Worm (Caenorhabditis elegans): Measurements from ENCODE around the gene sdf-9.
A peak's percentile ranks its signal among the peaks of the same experiment; 100 is the strongest.

sdf-9 gene

ce11 chrV:20789105-20789504 is 8.9 kb upstream of the sdf-9 start, which contains the start of gene tpan-1 (continued):
- TF ChIP-seq ztf-11 (tag; optimal IDR thresholded peaks at IDR 0.05): no peak
- TF ChIP-seq nhr-25 (tag; optimal IDR thresholded peaks at IDR 0.05): no peak
- TF ChIP-seq nhr-6 (tag; optimal IDR thresholded peaks at IDR 0.05): no peak
- no peak for TF ChIP-seq elt-3 (tag; optimal IDR thresholded peaks at IDR 0.05)
- TF ChIP-seq dmd-4 (tag; optimal IDR thresholded peaks at IDR 0.05): no peak
- TF ChIP-seq ceh-82 (tag; optimal IDR thresholded peaks at IDR 0.05): no peak
- TF ChIP-seq ztf-4 (tag; optimal IDR thresholded peaks at IDR 0.05): no peak
- no peak for TF ChIP-seq unc-62 (GFP tag; optimal IDR thresholded peaks at IDR 0.05)
- TF ChIP-seq peb-1 (tag; optimal IDR thresholded peaks at IDR 0.05): no peak
- no peak for TF ChIP-seq lin-39 (tag; optimal IDR thresholded peaks at IDR 0.05)
- peak; percentile 76 for TF ChIP-seq crh-2 (tag; optimal IDR thresholded peaks at IDR 0.05)
- TF ChIP-seq Y55F3AM.14 (GFP tag; optimal IDR thresholded peaks at IDR 0.05): peak; percentile 91
- TF ChIP-seq aly-2 (tag; optimal IDR thresholded peaks at IDR 0.05): no peak
- peak; percentile 22 for TF ChIP-seq mab-5 (tag; optimal IDR thresholded peaks at IDR 0.05)
- TF ChIP-seq nhr-10 (tag; optimal IDR thresholded peaks at IDR 0.05): no peak
- no peak for TF ChIP-seq alr-1 (tag; optimal IDR thresholded peaks at IDR 0.05)

- no peak for TF ChIP-seq skn-1 (tag; optimal IDR thresholded peaks at IDR 0.05)
- TF ChIP-seq snpc-4 (tag; optimal IDR thresholded peaks at IDR 0.05): peak; percentile 73
- TF ChIP-seq sma-9 (GFP tag; optimal IDR thresholded peaks at IDR 0.05): no peak
- no peak for TF ChIP-seq sma-9 (tag; optimal IDR thresholded peaks at IDR 0.05)
These were observed 8.0 kb upstream of the sdf-9 start, which contains the start of gene Y44A6D.1 for ce11 chrV:20790011-20790410. Gene Y44A6D.1 (minus strand): TSS chrV:20790033.

- peak; percentile 9 for TF ChIP-seq mbf-1 (tag; optimal IDR thresholded peaks at IDR 0.05)
- no peak for TF ChIP-seq Y55F3AM.14 (GFP tag; optimal IDR thresholded peaks at IDR 0.05)
These were observed 7.4 kb upstream of the sdf-9 start for ce11 chrV:20790616-20791015.

ce11 chrV:20792371-20792890 is 5.6 kb upstream of the sdf-9 start, which contains the start of gene Y44A6D.3:
Gene Y44A6D.3 (minus strand): TSS chrV:20792421.
- TF ChIP-seq Y55F3AM.14 (GFP tag; optimal IDR thresholded peaks at IDR 0.05): no peak
- no peak for TF ChIP-seq ama-1 (optimal IDR thresholded peaks at IDR 0.05)
- TF ChIP-seq blmp-1 (tag; optimal IDR thresholded peaks at IDR 0.05; ENCODE audit: insufficient read depth): no peak
- TF ChIP-seq gmeb-1 (tag; optimal IDR thresholded peaks at IDR 0.05): no peak
- no peak for TF ChIP-seq nhr-21 (tag; optimal IDR thresholded peaks at IDR 0.05)
- peak; percentile 52 for TF ChIP-seq fos-1 (tag; optimal IDR thresholded peaks at IDR 0.05)
- no peak for TF ChIP-seq C34F6.9 (tag; optimal IDR thresholded peaks at IDR 0.05)
- TF ChIP-seq nhr-6 (tag; optimal IDR thresholded peaks at IDR 0.05): no peak
- TF ChIP-seq nhr-25 (tag; optimal IDR thresholded peaks at IDR 0.05): no peak
- no peak for TF ChIP-seq nhr-129 (tag; optimal IDR thresholded peaks at IDR 0.05)
- no peak for TF ChIP-seq lin-39 (tag; optimal IDR thresholded peaks at IDR 0.05)
- TF ChIP-seq nhr-12 (tag; optimal IDR thresholded peaks at IDR 0.05): no peak
- no peak for TF ChIP-seq unc-39 (tag; optimal IDR thresholded peaks at IDR 0.05)
- TF ChIP-seq mbf-1 (tag; optimal IDR thresholded peaks at IDR 0.05): no peak
- TF ChIP-seq mdl-1 (tag; optimal IDR thresholded peaks at IDR 0.05): no peak
- TF ChIP-seq R02D3.7 (tag; optimal IDR thresholded peaks at IDR 0.05): no peak
- peak; percentile 2 for TF ChIP-seq sma-9 (GFP tag; optimal IDR thresholded peaks at IDR 0.05)
- TF ChIP-seq sma-9 (tag; optimal IDR thresholded peaks at IDR 0.05): no peak

ce11 chrV:20793761-20794160 is 4.3 kb upstream of the sdf-9 start:
- TF ChIP-seq mab-5 (tag; optimal IDR thresholded peaks at IDR 0.05) (no peak), ztf-1 (GFP tag; conservative IDR thresholded peaks at IDR 0.05) (no peak), lsy-2 (tag; optimal IDR thresholded peaks at IDR 0.05) (no peak), unc-39 (tag; optimal IDR thresholded peaks at IDR 0.05) (no peak), sma-9 (GFP tag; optimal IDR thresholded peaks at IDR 0.05) (peak; percentile 5), sma-9 (tag; optimal IDR thresholded peaks at IDR 0.05) (no peak), fos-1 (tag; optimal IDR thresholded peaks at IDR 0.05) (peak; percentile 15), snpc-4 (tag; optimal IDR thresholded peaks at IDR 0.05) (no peak), lin-13 (GFP tag; optimal IDR thresholded peaks at IDR 0.05) (no peak), sma-3 (GFP tag; optimal IDR thresholded peaks at IDR 0.05) (no peak), mbf-1 (tag; optimal IDR thresholded peaks at IDR 0.05) (no peak), Y55F3AM.14 (GFP tag; optimal IDR thresholded peaks at IDR 0.05) (no peak), nhr-77 (tag; optimal IDR thresholded peaks at IDR 0.05) (no peak), gmeb-1 (tag; optimal IDR thresholded peaks at IDR 0.05) (no peak), nhr-21 (tag; optimal IDR thresholded peaks at IDR 0.05) (no peak), elt-1 (tag; optimal IDR thresholded peaks at IDR 0.05) (no peak), nhr-237 (tag; optimal IDR thresholded peaks at IDR 0.05) (no peak), peb-1 (tag; optimal IDR thresholded peaks at IDR 0.05) (no peak), skn-1 (tag; optimal IDR thresholded peaks at IDR 0.05) (no peak), R02D3.7 (tag; optimal IDR thresholded peaks at IDR 0.05) (no peak), nhr-25 (tag; optimal IDR thresholded peaks at IDR 0.05) (no peak), ztf-11 (tag; optimal IDR thresholded peaks at IDR 0.05) (no peak), unc-62 (GFP tag; optimal IDR thresholded peaks at IDR 0.05) (no peak), alr-1 (tag; optimal IDR thresholded peaks at IDR 0.05) (no peak), dmd-4 (tag; optimal IDR thresholded peaks at IDR 0.05) (no peak), unc-55 (GFP tag; optimal IDR thresholded peaks at IDR 0.05) (peak; percentile 14), zag-1 (tag; optimal IDR thresholded peaks at IDR 0.05) (no peak), lin-39 (tag; optimal IDR thresholded peaks at IDR 0.05) (no peak), F13H6.1 (tag; optimal IDR thresholded peaks at IDR 0.05) (peak; percentile 55), lin-11 (tag; optimal IDR thresholded peaks at IDR 0.05) (no peak), mdl-1 (tag; optimal IDR thresholded peaks at IDR 0.05) (no peak)
